Worm (Caenorhabditis elegans) whole organism, L3 larva: ENCODE measurements around the gene sre-29.

ENCODE experiments used
- ZK546.5 ChIP-seq: sonication (generic microtip); optimal IDR thresholded peaks from 2 replicates; lab custom pipeline; 2017; ENCODE audit warnings: missing biosample characterization, missing genetic modification characterization
- aly-2 ChIP-seq: fragments of 150-350 bp; optimal IDR thresholded peaks from 2 replicates; lab custom pipeline; 2014; ENCODE audit warnings: missing biosample characterization, missing genetic modification characterization
- ama-1 ChIP-seq: fragments of 150-350 bp; optimal IDR thresholded peaks from 2 replicates; lab custom pipeline; 2018
- ceh-16 ChIP-seq: sonication (generic microtip); optimal IDR thresholded peaks from 2 replicates; lab custom pipeline; 2017; ENCODE audit warnings: missing biosample characterization, missing genetic modification characterization
- ceh-28 ChIP-seq: fragments of 150-350 bp; optimal IDR thresholded peaks from 2 replicates; lab custom pipeline; 2014; ENCODE audit warnings: missing biosample characterization, missing genetic modification reagents, missing genetic modification characterization
- ceh-82 ChIP-seq: fragments of 150-350 bp; optimal IDR thresholded peaks from 2 replicates; lab custom pipeline; 2014; ENCODE audit warnings: missing biosample characterization, missing genetic modification characterization
- daf-12 ChIP-seq: fragments of 150-350 bp; optimal IDR thresholded peaks from 2 replicates; lab custom pipeline; 2014; ENCODE audit warnings: missing biosample characterization, missing genetic modification reagents, missing genetic modification characterization
- egl-5 ChIP-seq: fragments of 150-350 bp; optimal IDR thresholded peaks from 2 replicates; lab custom pipeline; 2017; ENCODE audit warnings: missing biosample characterization, missing genetic modification reagents, missing genetic modification characterization, inconsistent platforms
- elt-2 ChIP-seq: sonication (generic microtip); optimal IDR thresholded peaks from 2 replicates; lab custom pipeline; 2016; ENCODE audit warnings: missing genetic modification reagents, mild to moderate bottlenecking, missing genetic modification characterization, missing compliant biosample characterization
- elt-3 ChIP-seq, 3 experiments: fragments of 150-350 bp in 1 of 3; sonication (generic microtip) in 2 of 3; optimal IDR thresholded peaks; 2 replicates in 2 of 3; 4 replicates in 1 of 3; lab custom pipeline; 2014 to 2017; ENCODE audit warnings: missing biosample characterization in 3 of 3, missing genetic modification characterization in 3 of 3
- eor-1 ChIP-seq, 2 experiments: fragments of 150-350 bp; optimal IDR thresholded peaks; 2 replicates each; lab custom pipeline; 2014 to 2018; ENCODE audit warnings: missing biosample characterization in 2 of 2, missing genetic modification characterization in 2 of 2
- fkh-10 ChIP-seq: sonication (generic microtip); optimal IDR thresholded peaks from 2 replicates; lab custom pipeline; 2017; ENCODE audit warnings: missing biosample characterization, missing genetic modification reagents, missing genetic modification characterization
- fkh-2 ChIP-seq: fragments of 150-350 bp; optimal IDR thresholded peaks from 2 replicates; lab custom pipeline; 2014; ENCODE audit warnings: missing biosample characterization, missing genetic modification reagents, missing genetic modification characterization
- jun-1 ChIP-seq: fragments of 150-350 bp; optimal IDR thresholded peaks from 2 replicates; lab custom pipeline; 2014; ENCODE audit warnings: missing biosample characterization, missing genetic modification reagents, missing genetic modification characterization
- lin-39 ChIP-seq: fragments of 150-350 bp; optimal IDR thresholded peaks from 2 replicates; lab custom pipeline; 2018; ENCODE audit warnings: missing biosample characterization, missing genetic modification reagents, missing genetic modification characterization
- lsy-12 ChIP-seq: sonication (generic microtip); optimal IDR thresholded peaks from 2 replicates; lab custom pipeline; 2016; ENCODE audit warnings: mild to moderate bottlenecking, missing genetic modification characterization, missing compliant biosample characterization
- mml-1 ChIP-seq: fragments of 150-350 bp; sonication (generic microtip); optimal IDR thresholded peaks from 3 replicates; lab custom pipeline; 2014; ENCODE audit warnings: missing biosample characterization, missing genetic modification characterization
- nfya-1 ChIP-seq: sonication (generic microtip); optimal IDR thresholded peaks from 2 replicates; lab custom pipeline; 2017; ENCODE audit warnings: missing genetic modification characterization, mild to moderate bottlenecking, missing compliant biosample characterization, antibody characterized with exemption, moderate library complexity; ENCODE audit not compliant: insufficient read depth
- nhr-12 ChIP-seq: fragments of 150-350 bp; optimal IDR thresholded peaks from 2 replicates; lab custom pipeline; 2014; ENCODE audit warnings: missing biosample characterization, missing genetic modification characterization
- nhr-23 ChIP-seq: fragments of 150-350 bp; optimal IDR thresholded peaks from 2 replicates; lab custom pipeline; 2014; ENCODE audit warnings: missing biosample characterization, missing genetic modification reagents, missing genetic modification characterization
- nhr-237 ChIP-seq: fragments of 150-350 bp; optimal IDR thresholded peaks from 2 replicates; lab custom pipeline; 2014; ENCODE audit warnings: missing biosample characterization, missing genetic modification characterization
- nhr-25 ChIP-seq: sonication (generic microtip); optimal IDR thresholded peaks from 2 replicates; lab custom pipeline; 2017; ENCODE audit warnings: missing biosample characterization, missing genetic modification characterization
- nhr-28 ChIP-seq: fragments of 150-350 bp; optimal IDR thresholded peaks from 2 replicates; lab custom pipeline; 2014; ENCODE audit warnings: missing biosample characterization, missing genetic modification characterization
- nhr-43 ChIP-seq: sonication (generic microtip); optimal IDR thresholded peaks from 2 replicates; lab custom pipeline; 2016; ENCODE audit warnings: mild to moderate bottlenecking, missing genetic modification characterization, missing compliant biosample characterization; ENCODE audit not compliant: poor library complexity, severe bottlenecking
- nhr-76 ChIP-seq: fragments of 150-350 bp; sonication (generic microtip); optimal IDR thresholded peaks from 5 replicates; lab custom pipeline; 2014; ENCODE audit warnings: missing biosample characterization, missing genetic modification characterization
- nhr-77 ChIP-seq: fragments of 150-350 bp; optimal IDR thresholded peaks from 2 replicates; lab custom pipeline; 2014; ENCODE audit warnings: missing biosample characterization, missing genetic modification characterization
- pha-4 ChIP-seq: fragments of 150-350 bp; optimal IDR thresholded peaks from 2 replicates; lab custom pipeline; 2014; ENCODE audit warnings: missing biosample characterization, missing genetic modification reagents, missing genetic modification characterization
- pqm-1 ChIP-seq: fragments of 150-350 bp; optimal IDR thresholded peaks from 2 replicates; lab custom pipeline; 2017; ENCODE audit warnings: missing biosample characterization, missing genetic modification characterization, inconsistent platforms
- sea-2 ChIP-seq: fragments of 150-350 bp; sonication (generic microtip); optimal IDR thresholded peaks from 4 replicates; lab custom pipeline; 2014; ENCODE audit warnings: missing biosample characterization, missing genetic modification reagents, missing genetic modification characterization
- skn-1 ChIP-seq: fragments of 150-350 bp; optimal IDR thresholded peaks from 2 replicates; lab custom pipeline; 2014; ENCODE audit warnings: missing biosample characterization, missing genetic modification characterization
- tbx-2 ChIP-seq: sonication (generic microtip); optimal IDR thresholded peaks from 2 replicates; lab custom pipeline; 2016; ENCODE audit warnings: mild to moderate bottlenecking, missing genetic modification characterization, missing compliant biosample characterization
- unc-62 ChIP-seq: fragments of 150-350 bp; sonication (generic microtip); optimal IDR thresholded peaks from 4 replicates; lab custom pipeline; 2014; ENCODE audit warnings: missing biosample characterization, missing genetic modification reagents, missing genetic modification characterization
- zag-1 ChIP-seq: fragments of 150-350 bp; optimal IDR thresholded peaks from 2 replicates; lab custom pipeline; 2014; ENCODE audit warnings: missing biosample characterization, missing genetic modification characterization
- ztf-11 ChIP-seq: fragments of 150-350 bp; optimal IDR thresholded peaks from 2 replicates; lab custom pipeline; 2014; ENCODE audit warnings: missing biosample characterization, missing genetic modification characterization
- ztf-4 ChIP-seq: fragments of 150-350 bp; optimal IDR thresholded peaks from 2 replicates; lab custom pipeline; 2014; ENCODE audit warnings: missing biosample characterization, missing genetic modification characterization

Gene sre-29

ce11 chrII:12436717-12437116 lies 35.0 kb upstream of the sre-29 start:
- TF ChIP-seq pqm-1 (tag; lab: Kevin White, UChicago) (no peak), aly-2 (tag; lab: Kevin White, UChicago) (no peak), ama-1 (lab: Kevin White, UChicago) (no peak), lin-39 (tag; lab: Kevin White, UChicago) (no peak), nhr-23 (tag; lab: Kevin White, UChicago) (no peak), lsy-12 (no peak), egl-5 (tag; lab: Kevin White, UChicago) (no peak), nfya-1 (tag; lab: Kevin White, UChicago) (no peak), fkh-10 (GFP tag; lab: Kevin White, UChicago) (no peak), nhr-28 (no peak), nhr-76 (tag; lab: Kevin White, UChicago) (no peak), nhr-12 (tag; lab: Kevin White, UChicago) (no peak), mml-1 (tag; lab: Kevin White, UChicago) (no peak), daf-12 (tag; lab: Kevin White, UChicago) (no peak), nhr-237 (tag; lab: Kevin White, UChicago) (no peak), sea-2 (no peak), nhr-25 (tag; lab: Kevin White, UChicago) (no peak)

ce11 chrII:12435202-12435872 lies 33.6 kb upstream of the sre-29 start:
- no peak for TF ChIP-seq elt-2 (tag; lab: Kevin White, UChicago)
- TF ChIP-seq fkh-10 (GFP tag; lab: Kevin White, UChicago) = no peak
- TF ChIP-seq nhr-77 = no peak

- no peak for TF ChIP-seq pqm-1 (tag; lab: Kevin White, UChicago)
- TF ChIP-seq ztf-11 (tag; lab: Kevin White, UChicago) = no peak
- TF ChIP-seq ceh-28 = no peak
- TF ChIP-seq lin-39 (tag; lab: Kevin White, UChicago) = no peak
- no peak for TF ChIP-seq egl-5 (tag; lab: Kevin White, UChicago)
- TF ChIP-seq skn-1 (tag; lab: Kevin White, UChicago) = no peak
- TF ChIP-seq daf-12 (tag; lab: Kevin White, UChicago) = no peak
- no peak for TF ChIP-seq eor-1 (tag; optimal IDR thresholded peaks at IDR 0.05; lab: Kevin White, UChicago)
- TF ChIP-seq ZK546.5 (tag; lab: Kevin White, UChicago) = no peak
- TF ChIP-seq sea-2 = no peak
- TF ChIP-seq nhr-237 (tag; lab: Kevin White, UChicago) = no peak
- TF ChIP-seq ceh-16 (tag; lab: Kevin White, UChicago) = no peak
- no peak for TF ChIP-seq unc-62
- no peak for TF ChIP-seq jun-1 (tag; lab: Kevin White, UChicago)
- TF ChIP-seq tbx-2 = no peak
- TF ChIP-seq elt-3 (tag; optimal IDR thresholded peaks at IDR 0.05; lab: Kevin White, UChicago) = no peak
- TF ChIP-seq ceh-82 (tag; lab: Kevin White, UChicago) = no peak
Observed at ce11 chrII:12432356-12432755, 30.7 kb upstream of the sre-29 start, which contains the start of gene dct-12. dct-12 (minus strand) TSS chrII:12432456.

- TF ChIP-seq nhr-43 (tag; lab: Kevin White, UChicago) = no peak
- no peak for TF ChIP-seq pha-4
- TF ChIP-seq zag-1 (tag; lab: Kevin White, UChicago) = no peak
- TF ChIP-seq ceh-28 = no peak
- TF ChIP-seq ZK546.5 (tag; lab: Kevin White, UChicago) = no peak
- no peak for TF ChIP-seq tbx-2
- TF ChIP-seq nhr-12 (tag; lab: Kevin White, UChicago) = no peak
- TF ChIP-seq sea-2 = no peak
- no peak for TF ChIP-seq ztf-11 (tag; lab: Kevin White, UChicago)
- TF ChIP-seq ztf-4 = no peak
- no peak for TF ChIP-seq egl-5 (tag; lab: Kevin White, UChicago)
- no peak for TF ChIP-seq fkh-2 (tag; lab: Kevin White, UChicago)
- no peak for TF ChIP-seq nhr-23 (tag; lab: Kevin White, UChicago)
- no peak for TF ChIP-seq ceh-82 (tag; lab: Kevin White, UChicago)
- TF ChIP-seq daf-12 (tag; lab: Kevin White, UChicago) = no peak
Observed at ce11 chrII:12429743-12430142, 28.1 kb upstream of the sre-29 start, which contains the start of gene Y57A10C.8. Y57A10C.8 (minus strand) TSS chrII:12429843.
